Fruit fly (Drosophila melanogaster) whole organism, embryonic: Measurements from ENCODE around the gene Sws1.

Experiments used
- Antp ChIP-seq: fragments of 200-800 bp; sonication (Bioruptor generic); optimal IDR thresholded peaks from 3 replicates; lab custom pipeline; 2016; ENCODE audit warnings: missing biosample characterization, missing genetic modification characterization
- Atf-2 ChIP-seq: fragments of 200-800 bp; sonication (Bioruptor generic); optimal IDR thresholded peaks from 2 replicates; lab custom pipeline; 2016; ENCODE audit warnings: missing biosample characterization, missing genetic modification characterization
- CG10267 ChIP-seq: fragments of 200-800 bp; sonication (Bioruptor generic); optimal IDR thresholded peaks from 2 replicates; lab custom pipeline; 2018; ENCODE audit warnings: missing biosample characterization, mild to moderate bottlenecking, missing genetic modification characterization, moderate library complexity
- CG10979 ChIP-seq: fragments of 200-800 bp; sonication (Bioruptor generic); optimal IDR thresholded peaks from 2 replicates; lab custom pipeline; 2018; ENCODE audit warnings: missing biosample characterization, mild to moderate bottlenecking, missing genetic modification characterization, moderate library complexity
- CG12942 ChIP-seq: fragments of 200-800 bp; sonication (Bioruptor generic); optimal IDR thresholded peaks from 3 replicates; lab custom pipeline; 2016; ENCODE audit warnings: missing biosample characterization, missing genetic modification characterization
- CG13424 ChIP-seq: fragments of 200-800 bp; sonication (Bioruptor generic); optimal IDR thresholded peaks from 2 replicates; lab custom pipeline; 2019; ENCODE audit warnings: missing biosample characterization, mild to moderate bottlenecking, missing genetic modification characterization, moderate library complexity
- CG13894 ChIP-seq: fragments of 200-800 bp; sonication (Bioruptor generic); optimal IDR thresholded peaks from 3 replicates; lab custom pipeline; 2018; ENCODE audit warnings: missing biosample characterization, mild to moderate bottlenecking, missing genetic modification characterization, moderate library complexity
- CG14710 ChIP-seq: fragments of 200-800 bp; sonication (Bioruptor generic); optimal IDR thresholded peaks from 3 replicates; lab custom pipeline; 2019; ENCODE audit warnings: missing biosample characterization, mild to moderate bottlenecking, missing genetic modification characterization, moderate library complexity
- CG15514 ChIP-seq: fragments of 200-800 bp; sonication (Bioruptor generic); optimal IDR thresholded peaks from 3 replicates; lab custom pipeline; 2017; ENCODE audit warnings: missing biosample characterization, missing genetic modification characterization, mild to moderate bottlenecking, moderate library complexity, missing genetic modification reagents
- CG17361 ChIP-seq: fragments of 200-800 bp; sonication (Bioruptor generic); IDR thresholded peaks from 3 replicates; pipeline ENCODE4 v1.3.6; 2022; ENCODE audit warnings: missing biosample characterization, missing genetic modification characterization
- CG17829 ChIP-seq: fragments of 200-800 bp; optimal IDR thresholded peaks from 2 replicates; lab custom pipeline; 2019; ENCODE audit warnings: missing biosample characterization, mild to moderate bottlenecking, missing genetic modification characterization, moderate library complexity
- CG18262 ChIP-seq: fragments of 200-800 bp; optimal IDR thresholded peaks from 3 replicates; lab custom pipeline; 2019; ENCODE audit warnings: missing biosample characterization, mild to moderate bottlenecking, missing genetic modification characterization, moderate library complexity
- CG18476 ChIP-seq: fragments of 200-800 bp; sonication (Bioruptor generic); optimal IDR thresholded peaks from 2 replicates; lab custom pipeline; 2016; ENCODE audit warnings: missing biosample characterization, mild to moderate bottlenecking, missing genetic modification characterization
- CG2712 ChIP-seq: fragments of 200-800 bp; optimal IDR thresholded peaks from 3 replicates; lab custom pipeline; 2019; ENCODE audit warnings: missing biosample characterization, mild to moderate bottlenecking, missing genetic modification characterization, moderate library complexity
- CG30020 ChIP-seq: fragments of 200-800 bp; optimal IDR thresholded peaks from 2 replicates; lab custom pipeline; 2019; ENCODE audit warnings: missing biosample characterization, mild to moderate bottlenecking, missing genetic modification characterization, moderate library complexity
- CG33557 ChIP-seq: fragments of 200-800 bp; sonication (Bioruptor generic); optimal IDR thresholded peaks from 2 replicates; lab custom pipeline; 2019; ENCODE audit warnings: missing biosample characterization, mild to moderate bottlenecking, missing genetic modification characterization, moderate library complexity
- CG3995 ChIP-seq: fragments of 200-800 bp; sonication (Bioruptor generic); optimal IDR thresholded peaks from 3 replicates; lab custom pipeline; 2016; ENCODE audit warnings: missing biosample characterization, missing genetic modification characterization
- CG4424 ChIP-seq: fragments of 200-800 bp; sonication (Bioruptor generic); optimal IDR thresholded peaks from 3 replicates; lab custom pipeline; 2016; ENCODE audit warnings: missing biosample characterization, missing genetic modification characterization
- CG7987 ChIP-seq: fragments of 200-800 bp; sonication (Bioruptor generic); optimal IDR thresholded peaks from 2 replicates; lab custom pipeline; 2018; ENCODE audit warnings: missing biosample characterization, mild to moderate bottlenecking, missing genetic modification characterization, moderate library complexity
- CG8290 ChIP-seq, 3 experiments: fragments of 200-800 bp; sonication (Bioruptor generic); optimal IDR thresholded peaks; 2 replicates each; lab custom pipeline; 2016 to 2019; ENCODE audit warnings: missing biosample characterization in 3 of 3, missing genetic modification characterization in 3 of 3, mild to moderate bottlenecking in 2 of 3, moderate library complexity in 1 of 3
- CG9797 ChIP-seq: fragments of 200-800 bp; sonication (Bioruptor generic); optimal IDR thresholded peaks from 3 replicates; lab custom pipeline; 2018; ENCODE audit warnings: missing biosample characterization, mild to moderate bottlenecking, missing genetic modification characterization
- CHES-1-like ChIP-seq: fragments of 200-800 bp; sonication (Bioruptor generic); optimal IDR thresholded peaks from 2 replicates; lab custom pipeline; 2016; ENCODE audit warnings: missing biosample characterization, missing genetic modification characterization
- Dad ChIP-seq: fragments of 200-800 bp; sonication (Bioruptor generic); optimal IDR thresholded peaks from 3 replicates; lab custom pipeline; 2016; ENCODE audit warnings: missing biosample characterization, missing genetic modification characterization
- Deaf1 ChIP-seq: fragments of 200-800 bp; optimal IDR thresholded peaks from 3 replicates; lab custom pipeline; 2019; ENCODE audit warnings: missing biosample characterization, mild to moderate bottlenecking, missing genetic modification characterization, moderate library complexity
- Ets97D ChIP-seq: fragments of 200-800 bp; sonication (Bioruptor generic); optimal IDR thresholded peaks from 3 replicates; lab custom pipeline; 2016; ENCODE audit warnings: missing biosample characterization, missing genetic modification characterization
- Fer1 ChIP-seq: fragments of 200-800 bp; sonication (Bioruptor generic); optimal IDR thresholded peaks from 2 replicates; lab custom pipeline; 2017; ENCODE audit warnings: missing biosample characterization, mild to moderate bottlenecking, missing genetic modification characterization
- HLH54F ChIP-seq: fragments of 200-800 bp; sonication (Bioruptor generic); optimal IDR thresholded peaks from 3 replicates; lab custom pipeline; 2016; ENCODE audit warnings: missing biosample characterization, missing genetic modification characterization
- Hsf ChIP-seq: fragments of 200-800 bp; sonication (Bioruptor generic); optimal IDR thresholded peaks from 3 replicates; lab custom pipeline; 2016; ENCODE audit warnings: missing biosample characterization, missing genetic modification characterization
- Lim3 ChIP-seq: fragments of 200-800 bp; sonication (Bioruptor generic); IDR thresholded peaks from 2 replicates; pipeline ENCODE4 v1.3.6; 2022; ENCODE audit warnings: missing biosample characterization, missing genetic modification characterization
- MBD-R2 ChIP-seq: fragments of 200-800 bp; sonication (Bioruptor generic); IDR thresholded peaks from 2 replicates; pipeline ENCODE4 v1.3.6; 2022; ENCODE audit warnings: missing biosample characterization, missing genetic modification characterization
- Med ChIP-seq: fragments of 200-800 bp; sonication (Bioruptor generic); peaks from one replicate; lab custom pipeline; 2016; ENCODE audit warnings: missing biosample characterization, missing genetic modification characterization, mild to moderate bottlenecking, inconsistent platforms, moderate library complexity
- NC2β ChIP-seq: fragments of 200-800 bp; sonication (Bioruptor generic); optimal IDR thresholded peaks from 2 replicates; lab custom pipeline; 2016; ENCODE audit warnings: missing biosample characterization, missing genetic modification characterization
- Optix ChIP-seq: fragments of 200-800 bp; sonication (Bioruptor generic); IDR thresholded peaks from 3 replicates; pipeline ENCODE4 v1.3.6; 2022; ENCODE audit warnings: missing biosample characterization, missing genetic modification characterization
- Scr ChIP-seq: fragments of 200-800 bp; sonication (Bioruptor generic); IDR thresholded peaks from 2 replicates; pipeline ENCODE4 v1.3.6; 2022; ENCODE audit warnings: missing biosample characterization, missing genetic modification characterization; ENCODE audit not compliant: partially characterized antibody
- Sin3A ChIP-seq: fragments of >200 bp; optimal IDR thresholded peaks from 2 replicates; lab custom pipeline; 2018
- Sry-δ ChIP-seq: fragments of 200-800 bp; sonication (Bioruptor generic); optimal IDR thresholded peaks from 2 replicates; lab custom pipeline; 2016; ENCODE audit warnings: missing biosample characterization, missing genetic modification characterization
- Usf ChIP-seq: fragments of 200-800 bp; sonication (Bioruptor generic); optimal IDR thresholded peaks from 2 replicates; lab custom pipeline; 2017; ENCODE audit warnings: missing genotype, missing biosample characterization, missing genetic modification characterization
- crp ChIP-seq, 2 experiments: fragments of 200-800 bp; sonication (Bioruptor generic); optimal IDR thresholded peaks; 2 replicates in 1 of 2; 3 replicates in 1 of 2; lab custom pipeline; 2017; ENCODE audit warnings: missing biosample characterization in 2 of 2, missing genetic modification characterization in 2 of 2, mild to moderate bottlenecking in 1 of 2, moderate library complexity in 1 of 2
- dmrt11E ChIP-seq: fragments of 200-800 bp; sonication (Bioruptor generic); optimal IDR thresholded peaks from 3 replicates; lab custom pipeline; 2018; ENCODE audit warnings: missing biosample characterization, mild to moderate bottlenecking, missing genetic modification characterization, moderate library complexity
- grau ChIP-seq: fragments of 200-800 bp; optimal IDR thresholded peaks from 3 replicates; lab custom pipeline; 2019; ENCODE audit warnings: missing biosample characterization, mild to moderate bottlenecking, missing genetic modification characterization, moderate library complexity
- ham ChIP-seq: fragments of 200-800 bp; sonication (Bioruptor generic); IDR thresholded peaks from 2 replicates; pipeline ENCODE4 v1.3.6; 2022; ENCODE audit warnings: missing biosample characterization, missing genetic modification characterization
- mam ChIP-seq: fragments of 200-800 bp; sonication (Bioruptor generic); optimal IDR thresholded peaks from 3 replicates; lab custom pipeline; 2016; ENCODE audit warnings: missing biosample characterization, missing genetic modification characterization
- shn ChIP-seq: fragments of 200-800 bp; sonication (Bioruptor generic); optimal IDR thresholded peaks from 3 replicates; lab custom pipeline; 2016; ENCODE audit warnings: missing biosample characterization, missing genetic modification characterization
- sna ChIP-seq: fragments of 200-800 bp; sonication (Bioruptor generic); IDR thresholded peaks from 2 replicates; pipeline ENCODE4 v1.3.6; 2022; ENCODE audit warnings: missing biosample characterization, missing genetic modification characterization; ENCODE audit not compliant: partially characterized antibody
- stc ChIP-seq: fragments of 200-800 bp; sonication (Bioruptor generic); IDR thresholded peaks from 2 replicates; pipeline ENCODE4 v1.3.6; 2022; ENCODE audit warnings: missing biosample characterization, missing genetic modification characterization
- stwl ChIP-seq: fragments of 200-800 bp; sonication (Bioruptor generic); optimal IDR thresholded peaks from 3 replicates; lab custom pipeline; 2018; ENCODE audit warnings: missing biosample characterization, mild to moderate bottlenecking, missing genetic modification characterization, moderate library complexity
- tap ChIP-seq: fragments of 200-800 bp; optimal IDR thresholded peaks from 3 replicates; lab custom pipeline; 2019; ENCODE audit warnings: missing biosample characterization, mild to moderate bottlenecking, missing genetic modification characterization, moderate library complexity
- trem ChIP-seq: fragments of 200-800 bp; optimal IDR thresholded peaks from 3 replicates; lab custom pipeline; 2019; ENCODE audit warnings: missing biosample characterization, mild to moderate bottlenecking, missing genetic modification characterization, moderate library complexity
- zfh2 ChIP-seq: fragments of 200-800 bp; sonication (Bioruptor generic); optimal IDR thresholded peaks from 2 replicates; lab custom pipeline; 2016; ENCODE audit warnings: missing biosample characterization, missing genetic modification characterization

Sws1 gene

DNA sequence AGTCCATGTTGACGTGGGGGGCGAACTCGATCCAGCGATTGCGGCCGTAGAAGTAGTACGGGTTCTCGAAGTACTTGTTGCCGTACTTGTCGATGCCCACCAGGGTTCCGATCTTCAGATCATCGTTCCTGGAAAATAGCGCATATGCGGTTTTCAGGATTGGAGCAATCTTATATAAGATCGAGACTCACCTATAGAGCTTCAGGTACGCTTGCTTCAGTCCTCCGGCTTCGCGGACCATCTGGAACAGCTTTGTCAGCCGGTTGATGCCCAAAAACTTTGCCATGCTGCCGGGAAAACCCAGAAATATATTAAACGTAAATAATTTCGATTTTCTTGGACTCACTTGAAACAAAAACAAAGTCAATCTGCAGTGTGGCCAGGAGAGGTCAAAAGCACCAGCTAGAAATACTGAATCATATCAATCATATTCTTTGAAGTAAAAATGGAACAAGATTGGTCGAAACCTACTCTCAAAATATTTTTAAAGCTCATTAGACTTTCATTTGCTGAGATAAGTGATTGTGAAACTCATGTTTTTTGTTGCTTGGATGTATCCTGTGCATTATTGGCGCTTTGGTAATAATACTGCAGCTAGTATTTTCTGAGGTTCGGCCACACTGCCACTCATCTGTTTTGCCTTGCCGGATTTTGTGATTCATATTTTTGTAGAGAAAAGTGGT, 5.0 kb upstream of the Sws1 start, which contains the start of the genes ND-B17.2 and Arpc5 (continued):
- TF ChIP-seq CG18476 = peak; percentile 6
- no peak for TF ChIP-seq Lim3
- peak; percentile 26 for TF ChIP-seq CG2712
- peak; percentile 12 for TF ChIP-seq CHES-1-like
- TF ChIP-seq CG7987 = no peak
- peak; percentile 12 for TF ChIP-seq Fer1 (GFP tag; lab: Kevin White, UChicago)
- peak; percentile 8 for TF ChIP-seq Atf-2 (GFP tag; lab: Kevin White, UChicago)
- TF ChIP-seq Med (GFP tag; lab: Kevin White, UChicago) = peak; percentile 85
- peak; percentile 16 for TF ChIP-seq dmrt11E (tag; lab: Kevin White, UChicago)
- TF ChIP-seq MBD-R2 (GFP tag; lab: Robert Waterston, UW) = peak; percentile 89
- peak; percentile 17 for TF ChIP-seq HLH54F (GFP tag; lab: Kevin White, UChicago)
- TF ChIP-seq Antp (GFP tag; lab: Kevin White, UChicago) = peak; percentile 18
- TF ChIP-seq zfh2 = peak; percentile 13
- TF ChIP-seq tap (tag; lab: Kevin White, UChicago) = no peak
- peak; percentile 33 for TF ChIP-seq CG10979 (tag; lab: Kevin White, UChicago)
- peak; percentile 88 for TF ChIP-seq Sin3A
- TF ChIP-seq NC2β (GFP tag; lab: Kevin White, UChicago) = peak; percentile 21
- no peak for TF ChIP-seq CG13894 (tag; lab: Kevin White, UChicago)
- peak; percentile 13 for TF ChIP-seq mam
- TF ChIP-seq CG13424 = peak; percentile 15
- TF ChIP-seq Scr = peak; percentile 43; the same call in 1 of the 2 replicates
- peak; percentile 75 for TF ChIP-seq stwl (tag; lab: Kevin White, UChicago)
- peak; percentile 16 for TF ChIP-seq Hsf
- TF ChIP-seq Usf (GFP tag; lab: Kevin White, UChicago) = no peak
- peak; percentile 30 for TF ChIP-seq CG15514
- no peak for TF ChIP-seq sna (GFP tag; lab: Robert Waterston, UW)
- TF ChIP-seq CG17829 (tag; lab: Kevin White, UChicago) = peak; percentile 49
- no peak for TF ChIP-seq stc (GFP tag; lab: Robert Waterston, UW)
- TF ChIP-seq crp (GFP tag; optimal IDR thresholded peaks at IDR 0.05; lab: Kevin White, UChicago) = peak in 1 of 2 experiments; percentile 85
- peak; percentile 60 for TF ChIP-seq CG10267 (tag; lab: Kevin White, UChicago)
- TF ChIP-seq CG3995 (GFP tag; lab: Kevin White, UChicago) = peak; percentile 24
- TF ChIP-seq Optix (GFP tag; lab: Robert Waterston, UW) = no peak
- TF ChIP-seq CG17361 (GFP tag; lab: Robert Waterston, UW) = peak; percentile 47; the same call in 1 of the 3 replicates
- TF ChIP-seq grau (tag; lab: Kevin White, UChicago) = peak; percentile 37
- TF ChIP-seq CG8290 (GFP tag; optimal IDR thresholded peaks at IDR 0.05; lab: Kevin White, UChicago) = peak; percentile 54
- no peak for TF ChIP-seq CG8290 (tag; optimal IDR thresholded peaks at IDR 0.05; lab: Kevin White, UChicago)
- no peak for TF ChIP-seq Deaf1
- peak; percentile 30 for TF ChIP-seq Sry-δ (GFP tag; lab: Kevin White, UChicago)
- peak; percentile 31 for TF ChIP-seq shn
- no peak for TF ChIP-seq ham
- TF ChIP-seq CG4424 (GFP tag; lab: Kevin White, UChicago) = peak; percentile 18
- TF ChIP-seq CG18262 = peak; percentile 29
- TF ChIP-seq CG12942 (GFP tag; lab: Kevin White, UChicago) = no peak
- TF ChIP-seq CG14710 (tag; lab: Kevin White, UChicago) = peak; percentile 61
- no peak for TF ChIP-seq Dad (GFP tag; lab: Kevin White, UChicago)
- TF ChIP-seq Ets97D (GFP tag; lab: Kevin White, UChicago) = peak; percentile 46
- peak; percentile 7 for TF ChIP-seq CG33557 (GFP tag; lab: Kevin White, UChicago)
- TF ChIP-seq CG30020 (tag; lab: Kevin White, UChicago) = peak; percentile 38
- TF ChIP-seq trem = peak; percentile 91
- TF ChIP-seq CG9797 (GFP tag; lab: Kevin White, UChicago) = peak; percentile 93
